Worm (Caenorhabditis elegans) whole organism, L4 larva: ENCODE data around the gene C07A9.9.
"Not testable (repeated sequence)": the region's sequence is repeated elsewhere in the genome, so short reads cannot be mapped to it uniquely, and the experiment has no call there.

ENCODE experiments used
- Y48G9A.11 ChIP-seq: fragments of 200-800 bp; sonication (Bioruptor generic); IDR thresholded peaks from 2 replicates; pipeline ENCODE4 v1.3.6; 2022; ENCODE audit warnings: missing genetic modification reagents, missing genetic modification characterization, missing compliant biosample characterization
- Y5F2A.4 ChIP-seq: fragments of 200-800 bp; sonication (Bioruptor generic); optimal IDR thresholded peaks from 2 replicates; lab custom pipeline; 2018; ENCODE audit warnings: mild to moderate bottlenecking, missing genetic modification characterization, missing compliant biosample characterization
- aha-1 ChIP-seq: fragments of 150-350 bp; peaks from one replicate; lab custom pipeline; 2014; ENCODE audit warnings: missing biosample characterization, missing genetic modification characterization
- ceh-28 ChIP-seq: fragments of 150-350 bp; optimal IDR thresholded peaks from 2 replicates; lab custom pipeline; 2014; ENCODE audit warnings: missing biosample characterization, missing genetic modification reagents, missing genetic modification characterization
- ceh-44 ChIP-seq: fragments of 200-800 bp; sonication (Bioruptor generic); IDR thresholded peaks from 2 replicates; pipeline ENCODE4 v1.3.6; 2022; ENCODE audit warnings: missing genetic modification reagents, missing genetic modification characterization, missing compliant biosample characterization
- ceh-62 ChIP-seq: sonication (generic microtip); optimal IDR thresholded peaks from 2 replicates; lab custom pipeline; 2017; ENCODE audit warnings: missing biosample characterization, missing genetic modification characterization
- ceh-82 ChIP-seq: sonication (generic microtip); optimal IDR thresholded peaks from 2 replicates; lab custom pipeline; 2017; ENCODE audit warnings: missing biosample characterization, missing genetic modification characterization
- ces-1 ChIP-seq: fragments of 150-350 bp; sonication (generic microtip); optimal IDR thresholded peaks from 4 replicates; lab custom pipeline; 2014; ENCODE audit warnings: missing biosample characterization, missing genetic modification reagents, missing genetic modification characterization
- ctbp-1 ChIP-seq: fragments of 200-800 bp; sonication (Bioruptor generic); IDR thresholded peaks from 2 replicates; pipeline ENCODE4 v1.3.6; 2022; ENCODE audit warnings: missing genetic modification reagents, missing genetic modification characterization, missing compliant biosample characterization
- daf-8 ChIP-seq: fragments of 200-800 bp; sonication (Bioruptor generic); IDR thresholded peaks from 2 replicates; pipeline ENCODE4 v1.3.6; 2022; ENCODE audit warnings: missing genetic modification characterization, missing compliant biosample characterization
- dmd-6 ChIP-seq: fragments of 200-800 bp; sonication (Bioruptor generic); IDR thresholded peaks from 2 replicates; pipeline ENCODE4 v1.3.6; 2022; ENCODE audit warnings: missing genetic modification reagents, missing genetic modification characterization, missing compliant biosample characterization
- egl-27 ChIP-seq: sonication (generic microtip); optimal IDR thresholded peaks from 3 replicates; lab custom pipeline; 2017; ENCODE audit warnings: missing biosample characterization, missing genetic modification reagents, missing genetic modification characterization
- fkh-10 ChIP-seq: fragments of 150-350 bp; optimal IDR thresholded peaks from 2 replicates; lab custom pipeline; 2014; ENCODE audit warnings: missing biosample characterization, missing genetic modification reagents, missing genetic modification characterization
- gei-8 ChIP-seq: fragments of 200-800 bp; sonication (Bioruptor generic); optimal IDR thresholded peaks from 2 replicates; lab custom pipeline; 2018; ENCODE audit warnings: mild to moderate bottlenecking, missing genetic modification characterization, missing compliant biosample characterization
- hlh-11 ChIP-seq: fragments of 200-800 bp; sonication (Bioruptor generic); optimal IDR thresholded peaks from 2 replicates; lab custom pipeline; 2018; ENCODE audit warnings: mild to moderate bottlenecking, missing genetic modification characterization, missing compliant biosample characterization
- hlh-30 ChIP-seq: sonication (generic microtip); optimal IDR thresholded peaks from 2 replicates; lab custom pipeline; 2017; ENCODE audit warnings: antibody characterized with exemption, mild to moderate bottlenecking, missing genetic modification characterization, missing compliant biosample characterization; ENCODE audit not compliant: insufficient read depth
- jun-1 ChIP-seq: fragments of 150-350 bp; optimal IDR thresholded peaks from 2 replicates; lab custom pipeline; 2014; ENCODE audit warnings: missing biosample characterization, missing genetic modification reagents, missing genetic modification characterization
- lim-7 ChIP-seq: fragments of 200-800 bp; sonication (Bioruptor generic); IDR thresholded peaks from 2 replicates; pipeline ENCODE4 v1.3.6; 2022; ENCODE audit warnings: missing genetic modification characterization, missing compliant biosample characterization
- lin-38 ChIP-seq: fragments of 200-800 bp; sonication (Bioruptor generic); IDR thresholded peaks from 2 replicates; pipeline ENCODE4 v1.3.6; 2022; ENCODE audit warnings: missing genetic modification reagents, missing genetic modification characterization, missing compliant biosample characterization
- lin-39 ChIP-seq: fragments of 150-350 bp; optimal IDR thresholded peaks from 2 replicates; lab custom pipeline; 2014; ENCODE audit warnings: missing biosample characterization, missing genetic modification reagents, missing genetic modification characterization
- lsy-2 ChIP-seq, 2 experiments: fragments of 150-350 bp in 1 of 2; sonication (generic microtip) in 1 of 2; optimal IDR thresholded peaks; 2 replicates each; lab custom pipeline; 2014 to 2017; ENCODE audit warnings: missing biosample characterization in 2 of 2, missing genetic modification characterization in 2 of 2
- madf-9 ChIP-seq: fragments of 200-800 bp; sonication (Bioruptor generic); conservative IDR thresholded peaks from 2 replicates; pipeline ENCODE4 v1.3.6; 2022; ENCODE audit warnings: missing genetic modification reagents, missing genetic modification characterization, missing compliant biosample characterization
- mdt-29 ChIP-seq: fragments of 200-800 bp; sonication (Bioruptor generic); IDR thresholded peaks from 2 replicates; pipeline ENCODE4 v1.3.6; 2022; ENCODE audit warnings: missing genetic modification reagents, missing genetic modification characterization, missing compliant biosample characterization
- mxl-3 ChIP-seq: fragments of 200-800 bp; sonication (Bioruptor generic); optimal IDR thresholded peaks from 2 replicates; lab custom pipeline; 2018; ENCODE audit warnings: mild to moderate bottlenecking, missing genetic modification characterization, missing compliant biosample characterization
- nhr-102 ChIP-seq: sonication (generic microtip); optimal IDR thresholded peaks from 2 replicates; lab custom pipeline; 2016; ENCODE audit warnings: mild to moderate bottlenecking, missing genetic modification characterization, moderate library complexity, missing compliant biosample characterization
- nhr-11 ChIP-seq: fragments of 150-350 bp; optimal IDR thresholded peaks from 2 replicates; lab custom pipeline; 2014; ENCODE audit warnings: missing biosample characterization, missing genetic modification characterization
- nhr-111 ChIP-seq: fragments of 200-800 bp; sonication (Bioruptor generic); optimal IDR thresholded peaks from 2 replicates; lab custom pipeline; 2018; ENCODE audit warnings: mild to moderate bottlenecking, missing genetic modification characterization, missing compliant biosample characterization
- nhr-25 ChIP-seq: sonication (generic microtip); optimal IDR thresholded peaks from 2 replicates; lab custom pipeline; 2017; ENCODE audit warnings: missing genetic modification characterization, mild to moderate bottlenecking, missing compliant biosample characterization, antibody characterized with exemption, moderate library complexity, borderline replicate concordance; ENCODE audit not compliant: insufficient read depth
- nhr-42 ChIP-seq: fragments of 200-800 bp; sonication (Bioruptor generic); IDR thresholded peaks from 2 replicates; pipeline ENCODE4 v1.3.6; 2022; ENCODE audit warnings: missing genetic modification characterization, missing compliant biosample characterization
- nhr-6 ChIP-seq: fragments of 150-350 bp; optimal IDR thresholded peaks from 2 replicates; lab custom pipeline; 2014; ENCODE audit warnings: missing biosample characterization, missing genetic modification characterization
- nhr-76 ChIP-seq: fragments of 150-350 bp; optimal IDR thresholded peaks from 2 replicates; lab custom pipeline; 2014; ENCODE audit warnings: missing biosample characterization, missing genetic modification characterization
- php-3 ChIP-seq: fragments of 200-800 bp; sonication (Bioruptor generic); IDR thresholded peaks from 2 replicates; pipeline ENCODE4 v1.3.6; 2022; ENCODE audit warnings: missing genetic modification reagents, missing genetic modification characterization, missing compliant biosample characterization
- pqm-1 ChIP-seq: sonication (generic microtip); optimal IDR thresholded peaks from 2 replicates; lab custom pipeline; 2017; ENCODE audit warnings: missing biosample characterization, missing genetic modification characterization
- rbr-2 ChIP-seq: sonication (generic microtip); optimal IDR thresholded peaks from 2 replicates; lab custom pipeline; 2016; ENCODE audit warnings: missing genotype, missing genetic modification characterization, missing compliant biosample characterization
- saeg-2 ChIP-seq: fragments of 200-800 bp; sonication (Bioruptor generic); IDR thresholded peaks from 2 replicates; pipeline ENCODE4 v1.3.6; 2022; ENCODE audit warnings: missing genetic modification reagents, missing genetic modification characterization, missing compliant biosample characterization
- sdz-12 ChIP-seq: fragments of 200-800 bp; sonication (Bioruptor generic); optimal IDR thresholded peaks from 2 replicates; lab custom pipeline; 2018; ENCODE audit warnings: mild to moderate bottlenecking, missing genetic modification characterization, missing compliant biosample characterization
- snpc-1.2 ChIP-seq: fragments of 200-800 bp; sonication (Bioruptor generic); IDR thresholded peaks from 2 replicates; pipeline ENCODE4 v1.3.6; 2022; ENCODE audit warnings: missing genetic modification reagents, missing genetic modification characterization, missing compliant biosample characterization
- spr-1 ChIP-seq: sonication (generic microtip); optimal IDR thresholded peaks from 2 replicates; lab custom pipeline; 2016; ENCODE audit warnings: mild to moderate bottlenecking, missing genetic modification characterization, missing compliant biosample characterization
- unc-130 ChIP-seq: sonication (generic microtip); optimal IDR thresholded peaks from 2 replicates; lab custom pipeline; 2016; ENCODE audit warnings: missing genetic modification reagents, missing genetic modification characterization, missing compliant biosample characterization
- unc-39 ChIP-seq: sonication (generic microtip); optimal IDR thresholded peaks from 2 replicates; lab custom pipeline; 2017; ENCODE audit warnings: missing biosample characterization, missing genetic modification characterization
- unc-62 ChIP-seq, 3 experiments: fragments of 150-350 bp in 1 of 3; sonication (generic microtip); optimal IDR thresholded peaks in 2 of 3; peaks in 1 of 3; 1 replicate in 1 of 3; 2 replicates in 2 of 3; lab custom pipeline; 2014 to 2017; ENCODE audit warnings: missing biosample characterization in 3 of 3, missing genetic modification characterization in 3 of 3, missing genetic modification reagents in 3 of 3, missing genotype in 1 of 3
- zip-11 ChIP-seq: fragments of 200-800 bp; sonication (Bioruptor generic); IDR thresholded peaks from 2 replicates; pipeline ENCODE4 v1.3.6; 2022; ENCODE audit warnings: missing genetic modification characterization, missing compliant biosample characterization

Gene C07A9.9

DNA sequence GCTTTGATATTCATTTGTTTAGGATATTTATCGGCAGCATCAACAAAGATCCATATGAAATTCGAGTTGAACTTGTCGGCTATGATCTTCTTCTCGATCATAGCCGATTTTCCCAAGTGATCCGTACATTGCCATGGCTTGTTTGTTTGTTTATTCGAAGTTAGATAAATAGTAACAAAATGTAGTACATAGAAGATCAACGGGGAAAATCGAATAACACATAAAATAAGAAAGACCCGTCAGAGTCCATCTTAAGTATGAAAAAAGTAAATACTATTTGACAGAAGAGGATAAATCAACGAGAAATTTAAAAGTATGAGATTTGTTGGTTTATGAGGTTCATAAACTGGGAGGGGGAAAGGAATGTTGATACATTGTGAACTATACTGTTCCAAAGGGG, 15.3 kb upstream of the C07A9.9 start, which contains the start of gene C07A9.5:
Gene C07A9.5, minus strand, starts transcription at position 101 of the 400 bp plus-strand sequence.
- TF ChIP-seq lim-7; ceh-82 (tag; lab: Kevin White, UChicago); rbr-2 (tag; lab: Kevin White, UChicago): not testable (repeated sequence)

DNA sequence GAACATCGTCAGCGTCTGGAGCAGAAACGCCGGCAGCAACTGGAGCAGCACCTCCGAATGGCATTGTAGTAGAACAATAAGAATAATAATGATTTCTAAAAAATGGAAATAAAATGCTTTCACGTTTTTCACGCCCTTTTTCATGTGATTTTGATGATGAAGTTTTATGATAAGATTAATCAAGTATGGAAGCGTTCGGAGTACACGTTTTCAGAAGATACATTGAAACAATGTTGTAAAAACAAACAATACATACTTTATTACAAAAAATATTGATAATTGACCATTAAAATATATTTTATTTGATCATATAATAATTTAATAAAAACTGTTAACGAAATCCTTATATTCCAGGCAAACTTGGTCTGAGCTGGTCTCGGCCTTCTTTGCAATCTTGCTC, 13.8 kb upstream of the C07A9.9 start, which contains the start of gene C07A9.13:
Gene C07A9.13, minus strand, starts transcription at position 101 of the 400 bp plus-strand sequence.
- peak in 1 of 2 experiments; percentile 11 for TF ChIP-seq unc-62 (GFP tag; optimal IDR thresholded peaks at IDR 0.05 in 1 of 2; lab: Kevin White, UChicago)
- not testable (repeated sequence) for TF ChIP-seq unc-62 (tag; optimal IDR thresholded peaks at IDR 0.05; lab: Kevin White, UChicago)

DNA sequence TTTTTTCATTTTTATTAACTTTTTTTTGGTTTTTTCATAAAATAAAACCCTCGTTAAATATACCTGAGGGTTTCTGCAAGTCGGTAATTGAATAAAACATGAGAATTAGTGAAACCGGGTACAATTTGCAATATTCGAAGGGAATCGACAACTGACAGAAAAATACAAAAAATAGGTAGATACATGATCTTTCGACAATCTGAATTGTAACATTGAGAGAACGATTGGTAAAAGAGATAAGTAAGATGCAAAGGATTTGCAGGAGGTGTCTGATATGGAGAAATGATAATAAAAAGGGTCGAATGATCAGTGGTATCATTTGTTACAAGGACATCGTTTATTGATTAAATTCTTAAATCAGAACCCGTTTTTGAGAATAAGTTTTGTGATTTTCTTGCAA, 11.4 kb upstream of the C07A9.9 start, which contains the start of gene ugt-60:
Gene ugt-60, minus strand, starts transcription at position 233 of the 400 bp plus-strand sequence.
- TF ChIP-seq dmd-6 (GFP tag; lab: Robert Waterston, UW) = no peak
- TF ChIP-seq unc-62 (GFP tag; optimal IDR thresholded peaks at IDR 0.05 in 1 of 2; lab: Kevin White, UChicago) = peak in 1 of 2 experiments; percentile 55
- no peak for TF ChIP-seq unc-62 (tag; optimal IDR thresholded peaks at IDR 0.05; lab: Kevin White, UChicago)
- TF ChIP-seq lsy-2 (tag; optimal IDR thresholded peaks at IDR 0.05; lab: Kevin White, UChicago) = no peak
- TF ChIP-seq nhr-102 (tag; lab: Kevin White, UChicago) = no peak
- TF ChIP-seq Y48G9A.11 (GFP tag; lab: Robert Waterston, UW) = no peak
- no peak for TF ChIP-seq lin-38 (GFP tag; lab: Robert Waterston, UW)
- no peak for TF ChIP-seq daf-8 (GFP tag; lab: Robert Waterston, UW)
- TF ChIP-seq, all 104 proteins: peak for 1

DNA sequence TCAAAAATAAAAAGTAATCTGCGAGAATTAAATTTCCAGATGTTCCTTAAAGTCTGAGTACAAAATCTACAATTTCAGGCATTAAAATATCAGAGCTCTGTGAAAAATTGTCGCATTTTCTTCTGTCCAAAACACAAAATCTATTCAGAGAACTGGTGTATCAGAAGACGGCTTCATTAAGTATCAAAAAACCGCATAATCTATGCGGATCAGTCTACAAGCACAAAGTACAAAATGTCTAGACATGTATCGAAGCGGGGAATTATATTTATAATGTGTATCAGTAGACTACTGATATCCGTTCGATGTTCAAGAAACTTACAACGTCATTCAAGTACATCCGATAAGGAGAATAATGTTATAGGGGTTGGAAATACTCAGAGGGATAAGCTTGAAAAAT, 2.1 kb upstream of the C07A9.9 start:
- no peak for TF ChIP-seq saeg-2 (GFP tag; lab: Robert Waterston, UW)
- no peak for TF ChIP-seq lim-7
- no peak for TF ChIP-seq nhr-25 (tag; lab: Kevin White, UChicago)
- no peak for TF ChIP-seq mxl-3 (GFP tag; lab: Kevin White, UChicago)
- no peak for TF ChIP-seq fkh-10
- TF ChIP-seq gei-8 = no peak

ce11 chrIII:9666668-9667067, 773 bp downstream of the C07A9.9 start:
- TF ChIP-seq nhr-42 (no peak), unc-130 (GFP tag; lab: Kevin White, UChicago) (no peak), spr-1 (tag; lab: Kevin White, UChicago) (no peak), madf-9 (GFP tag; lab: Robert Waterston, UW) (no peak), ctbp-1 (GFP tag; lab: Robert Waterston, UW) (no peak), pqm-1 (tag; lab: Kevin White, UChicago) (peak; percentile 18), egl-27 (tag; lab: Kevin White, UChicago) (no peak), nhr-111 (GFP tag; lab: Kevin White, UChicago) (no peak), nhr-11 (tag; lab: Kevin White, UChicago) (no peak), ceh-28 (no peak), php-3 (GFP tag; lab: Robert Waterston, UW) (no peak), snpc-1.2 (GFP tag; lab: Robert Waterston, UW) (no peak), jun-1 (tag; lab: Kevin White, UChicago) (no peak), ceh-44 (GFP tag; lab: Robert Waterston, UW) (no peak), unc-39 (no peak), nhr-25 (tag; lab: Kevin White, UChicago) (no peak), gei-8 (no peak), aha-1 (peak; percentile 22), lin-38 (GFP tag; lab: Robert Waterston, UW) (peak; percentile 4; the same call in 1 of the 2 replicates), ceh-62 (tag; lab: Kevin White, UChicago) (no peak), lin-39 (tag; lab: Kevin White, UChicago) (no peak), sdz-12 (GFP tag; lab: Kevin White, UChicago) (no peak), dmd-6 (GFP tag; lab: Robert Waterston, UW) (peak; percentile 6; the same call in 1 of the 2 replicates), mdt-29 (no peak), zip-11 (GFP tag; lab: Robert Waterston, UW) (no peak), Y5F2A.4 (GFP tag; lab: Kevin White, UChicago) (no peak), ces-1 (GFP tag; lab: Kevin White, UChicago) (no peak), hlh-30 (peak; percentile 27), hlh-11 (tag; lab: Kevin White, UChicago) (no peak), nhr-76 (tag; lab: Kevin White, UChicago) (no peak), nhr-6 (peak; percentile 16)
